Fruit fly (Drosophila melanogaster): ENCODE results near the gene rogdi.

rogdi gene

DNA sequence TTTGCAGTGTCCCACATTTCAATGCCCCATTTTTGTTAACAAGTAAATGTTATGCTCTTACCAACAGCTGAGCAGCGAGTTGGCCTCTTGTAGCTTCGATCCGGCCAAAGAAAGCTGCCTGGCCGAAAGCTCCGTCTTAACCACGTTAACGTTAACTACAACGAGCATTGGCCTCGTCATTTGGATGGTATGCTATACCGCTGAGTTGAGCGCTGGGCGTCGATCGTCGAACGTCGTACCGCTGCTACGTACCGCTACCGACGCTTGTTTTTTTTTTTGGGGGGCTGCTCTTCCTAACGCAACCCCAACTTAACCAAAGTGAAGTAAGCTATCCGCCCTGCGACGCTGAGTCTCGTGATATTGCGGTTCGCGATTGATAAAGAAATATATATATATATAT, at the start of gene rogdi:
Gene rogdi (plus strand): TSS at position 199 of the 400 bp plus-strand sequence.
- TF ChIP-seq CG8478 (optimal IDR thresholded peaks at IDR 0.05) (no peak), CTCF (optimal IDR thresholded peaks at IDR 0.05) (no peak)

DNA sequence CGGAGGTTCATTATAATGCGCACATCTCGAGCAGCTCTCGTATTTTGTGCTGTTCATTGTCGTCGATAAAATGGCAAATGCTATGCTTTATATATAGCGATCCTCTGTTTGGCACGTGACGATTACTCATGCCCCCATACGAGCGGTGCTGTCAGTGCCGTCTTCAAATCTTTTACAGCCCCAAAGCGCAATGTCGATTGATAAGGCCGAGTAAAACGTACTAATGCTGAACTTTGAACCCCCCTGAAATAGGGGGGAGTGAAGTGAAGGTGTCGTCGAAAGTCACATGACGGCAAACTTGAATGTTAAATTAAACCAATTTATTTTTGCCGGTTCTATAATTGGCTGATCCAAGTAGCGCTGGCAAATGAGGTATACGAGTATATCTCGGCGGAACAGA, 49.0 kb upstream of the rogdi start:
- TF ChIP-seq CTCF (optimal IDR thresholded peaks at IDR 0.05) (no peak), CG8478 (optimal IDR thresholded peaks at IDR 0.05) (no peak)

DNA sequence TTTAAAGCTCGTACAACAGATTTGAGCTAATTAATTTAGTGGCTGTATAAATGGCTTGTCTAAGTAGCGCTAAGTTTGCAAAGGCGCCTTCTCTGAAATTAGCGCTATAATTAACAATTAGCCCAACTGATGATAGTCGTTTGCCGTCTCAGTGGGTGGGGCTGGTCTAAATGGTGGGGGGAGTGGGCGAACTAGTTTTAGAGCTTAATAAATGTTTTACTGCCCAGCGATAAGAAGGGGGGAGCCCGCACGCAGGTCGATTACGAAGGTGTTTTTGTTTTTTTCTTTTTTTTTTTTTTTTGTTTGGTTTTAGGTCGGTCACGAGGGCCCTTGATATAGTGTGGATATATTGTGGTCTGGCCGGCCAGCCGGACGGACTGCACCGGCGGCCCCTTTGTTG, 48.3 kb upstream of the rogdi start:
- TF ChIP-seq CTCF (optimal IDR thresholded peaks at IDR 0.05) (no peak), CG8478 (optimal IDR thresholded peaks at IDR 0.05) (no peak)

DNA sequence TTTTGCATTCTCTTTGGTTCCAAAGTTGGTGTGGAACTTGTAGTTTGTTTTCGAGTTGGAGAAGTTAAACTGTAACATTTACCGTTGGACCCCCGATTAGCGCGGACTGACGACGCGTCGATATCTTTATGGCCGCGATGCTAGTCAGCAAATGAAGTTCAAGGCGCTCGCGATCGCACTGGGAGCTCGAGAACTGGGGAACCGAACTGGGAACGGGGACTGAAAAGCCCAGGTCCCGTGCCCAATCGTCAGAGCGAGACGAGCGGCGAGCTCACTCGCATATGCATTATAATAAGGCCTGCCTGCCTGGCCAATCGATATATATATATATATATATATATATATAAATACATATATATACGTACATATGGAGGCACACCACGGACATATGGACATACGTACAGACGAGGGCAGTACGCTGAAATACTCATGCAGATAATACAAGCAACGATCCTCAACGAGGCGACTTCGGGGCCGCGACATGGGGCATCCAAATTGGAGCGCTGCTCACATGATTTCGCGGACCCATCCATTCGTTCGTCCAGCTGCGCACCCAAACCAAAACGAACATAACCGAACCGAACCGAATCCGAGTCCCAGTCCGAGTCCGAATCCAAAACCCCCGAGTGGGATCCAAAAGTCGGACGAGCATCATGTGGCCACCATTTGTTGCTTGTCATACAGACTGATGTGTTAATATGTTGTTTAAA, 47.0 kb upstream of the rogdi start:
- TF ChIP-seq CTCF (optimal IDR thresholded peaks at IDR 0.05) (no peak), CG8478 (optimal IDR thresholded peaks at IDR 0.05) (no peak)

DNA sequence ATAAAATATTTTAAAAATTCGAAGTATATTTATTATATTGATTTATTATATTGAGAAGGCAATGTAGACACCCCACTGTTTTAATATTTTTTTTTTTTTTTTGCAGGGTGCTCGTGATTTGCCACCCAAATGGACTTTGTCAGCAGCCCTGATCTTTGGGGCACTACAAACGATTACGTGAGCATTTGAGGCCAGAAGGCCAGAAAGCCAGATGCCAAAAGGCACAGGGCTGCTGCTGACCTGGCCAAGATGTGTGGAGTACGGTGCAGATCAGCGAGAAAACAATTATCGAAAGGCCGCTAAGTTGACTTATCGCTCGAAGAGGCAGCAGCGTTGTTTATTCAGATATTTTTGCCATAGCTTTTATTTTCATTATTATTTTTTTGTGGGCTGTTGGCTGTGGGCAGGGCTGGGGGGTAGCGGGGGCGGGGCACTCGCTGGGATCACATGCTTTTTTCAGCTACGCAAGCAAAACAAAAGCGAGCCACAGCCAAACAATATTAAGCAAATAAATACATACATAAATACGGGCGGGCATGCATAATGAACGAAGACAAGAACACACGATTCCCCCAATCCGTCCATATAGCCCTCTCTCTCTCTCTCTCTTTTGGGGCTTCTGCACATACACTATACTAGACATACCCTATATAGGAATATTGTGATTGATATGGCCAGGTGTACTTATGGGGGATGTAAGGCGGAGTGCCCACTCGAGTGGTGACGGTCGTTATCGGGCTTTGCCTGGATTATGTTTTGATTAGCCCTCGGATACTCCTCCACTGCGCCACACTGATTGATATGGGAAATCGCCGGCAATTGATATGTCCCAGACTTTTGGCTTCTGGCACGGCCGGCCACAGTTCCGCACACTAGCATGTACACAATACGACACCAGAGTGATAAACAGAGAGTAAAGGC, 45.8 kb upstream of the rogdi start:
- no peak for TF ChIP-seq CG8478 (optimal IDR thresholded peaks at IDR 0.05)

DNA sequence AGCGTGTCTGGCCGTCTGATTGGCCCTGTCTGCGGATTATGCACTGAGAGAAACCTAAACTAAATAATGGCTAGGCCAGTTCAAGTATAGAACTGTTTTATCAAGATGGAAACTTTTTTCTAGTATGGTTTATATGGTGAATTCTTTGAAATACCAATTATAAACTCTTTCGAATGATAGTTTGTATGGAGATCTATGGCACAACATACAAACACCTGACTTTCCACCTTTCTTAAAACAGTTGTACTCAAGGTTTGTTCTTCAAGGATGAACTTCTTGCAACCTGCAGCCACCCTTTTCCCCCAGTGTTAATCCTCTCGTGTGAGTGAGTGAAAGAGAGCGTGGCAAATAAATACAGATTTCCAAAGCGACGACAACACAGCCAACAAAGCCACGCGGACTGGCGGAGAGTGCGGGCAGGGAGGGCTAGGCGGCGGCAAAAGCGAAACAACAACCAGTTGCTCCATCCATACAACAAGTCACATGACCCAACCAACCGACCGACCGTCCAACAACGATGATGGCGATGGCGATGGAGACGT, 45.0 kb upstream of the rogdi start:
- TF ChIP-seq CG8478 (optimal IDR thresholded peaks at IDR 0.05) (no peak), CTCF (optimal IDR thresholded peaks at IDR 0.05) (no peak)

DNA sequence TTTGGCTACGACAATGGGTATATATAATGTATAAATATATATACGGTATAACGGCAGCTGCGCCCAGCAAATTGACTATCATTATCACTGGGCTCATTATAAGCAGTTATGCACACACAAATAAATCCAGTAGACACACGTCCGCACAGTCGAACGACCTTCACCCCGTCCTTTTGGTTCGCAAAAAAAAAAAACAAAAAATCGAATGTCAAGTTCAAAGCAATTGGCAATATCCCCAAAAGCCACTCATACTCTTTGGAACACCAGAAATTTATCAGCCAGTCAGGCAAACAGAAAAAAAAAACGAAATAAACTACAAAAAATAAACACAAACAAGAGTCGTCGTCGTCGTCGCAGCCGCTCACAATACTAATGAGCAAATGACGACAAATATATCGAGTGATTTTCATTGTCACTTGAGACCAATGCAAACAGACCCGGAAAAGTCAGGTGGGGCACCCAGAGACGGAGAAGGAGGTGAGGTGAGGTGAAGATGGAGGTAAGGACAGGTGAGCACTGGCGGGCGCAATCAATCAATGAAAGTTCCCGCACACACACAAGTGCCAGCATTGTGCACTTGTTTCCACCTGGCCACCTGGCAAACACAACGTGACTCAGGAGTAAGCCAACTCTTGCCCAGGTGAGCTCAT, 44.4 kb upstream of the rogdi start:
- TF ChIP-seq CTCF (optimal IDR thresholded peaks at IDR 0.05): no peak
- TF ChIP-seq CG8478 (optimal IDR thresholded peaks at IDR 0.05): no peak

DNA sequence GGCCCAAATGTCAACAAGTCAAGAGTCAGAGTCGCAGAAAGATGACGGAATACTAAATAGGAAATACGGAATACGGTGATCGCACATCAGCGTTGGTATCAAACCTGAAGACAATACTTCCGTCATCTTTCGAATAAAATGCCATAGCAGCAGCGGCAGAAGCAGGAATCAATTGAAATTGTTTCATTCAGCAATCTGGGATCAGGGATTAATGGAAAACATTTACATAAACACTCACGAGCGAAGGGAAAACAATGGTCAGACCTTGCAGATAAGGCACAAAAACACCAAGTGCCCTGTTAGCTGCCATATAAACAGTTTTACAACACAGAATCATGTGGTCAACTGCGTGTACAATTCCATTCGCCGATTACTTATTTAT, 43.9 kb upstream of the rogdi start:
- TF ChIP-seq CG8478 (optimal IDR thresholded peaks at IDR 0.05): no peak
- no peak for TF ChIP-seq CTCF (optimal IDR thresholded peaks at IDR 0.05)

DNA sequence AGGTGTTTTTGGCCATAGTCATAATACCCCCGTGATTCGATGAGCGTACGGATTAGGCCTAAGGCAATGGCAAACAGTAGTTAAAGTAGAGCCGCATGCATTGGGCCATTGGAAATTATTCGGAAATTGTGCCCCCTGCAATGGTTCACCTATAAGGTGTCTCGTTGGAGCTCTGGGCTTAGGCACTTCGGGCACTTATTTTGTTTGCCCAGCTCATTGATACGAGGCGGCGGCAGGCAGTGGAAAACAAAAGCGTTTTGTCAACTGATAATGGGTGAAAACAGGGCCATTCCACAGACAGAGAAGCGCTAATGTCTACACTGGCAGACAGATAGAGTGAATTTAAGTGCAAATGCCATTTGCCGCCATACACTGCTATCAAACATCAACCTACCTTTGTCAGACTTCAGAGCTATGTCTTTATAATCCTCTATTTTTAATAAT, 43.0 kb upstream of the rogdi start:
- TF ChIP-seq CG8478 (optimal IDR thresholded peaks at IDR 0.05): no peak
- no peak for TF ChIP-seq CTCF (optimal IDR thresholded peaks at IDR 0.05)

DNA sequence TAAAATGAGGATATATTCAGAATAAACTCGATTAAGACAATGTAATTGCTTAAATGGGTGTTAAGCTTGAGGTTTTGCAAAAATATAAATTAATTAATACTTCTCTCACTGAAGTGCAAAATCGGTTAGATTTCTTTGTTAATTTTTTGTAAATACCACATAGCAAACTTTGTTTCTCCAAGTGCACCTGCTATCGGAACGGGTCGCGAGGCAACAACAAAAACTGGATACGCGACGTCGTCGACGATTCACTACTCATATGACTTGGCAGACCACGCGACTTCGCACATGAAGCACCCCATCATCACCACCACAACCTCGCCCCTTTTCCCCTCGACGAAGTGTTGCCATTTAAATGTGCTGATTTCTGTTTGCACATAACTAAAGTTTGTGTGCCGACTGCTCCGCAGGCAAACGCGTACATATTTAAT, 42.3 kb upstream of the rogdi start:
- no peak for TF ChIP-seq CG8478 (optimal IDR thresholded peaks at IDR 0.05)
- no peak for TF ChIP-seq CTCF (optimal IDR thresholded peaks at IDR 0.05)

DNA sequence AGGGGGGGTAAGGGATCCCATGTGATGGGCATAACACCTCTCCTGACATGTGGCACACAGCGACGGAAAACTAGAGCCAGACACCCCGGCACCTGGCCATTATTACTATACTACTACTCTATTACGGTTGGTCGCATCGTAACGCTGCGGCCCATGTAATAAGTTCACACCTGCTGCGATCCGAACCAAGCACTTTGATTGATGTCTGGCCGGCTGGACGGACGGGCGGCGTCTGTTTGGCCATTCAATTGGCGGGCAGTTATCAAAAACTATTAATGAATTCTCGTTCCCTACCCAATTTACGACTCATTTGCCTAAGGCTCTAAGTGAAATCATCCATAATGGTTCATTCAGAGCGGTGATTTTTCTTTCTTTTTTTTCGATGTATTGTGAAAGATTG, 41.8 kb upstream of the rogdi start:
- TF ChIP-seq CTCF (optimal IDR thresholded peaks at IDR 0.05) (no peak), CG8478 (optimal IDR thresholded peaks at IDR 0.05) (no peak)

DNA sequence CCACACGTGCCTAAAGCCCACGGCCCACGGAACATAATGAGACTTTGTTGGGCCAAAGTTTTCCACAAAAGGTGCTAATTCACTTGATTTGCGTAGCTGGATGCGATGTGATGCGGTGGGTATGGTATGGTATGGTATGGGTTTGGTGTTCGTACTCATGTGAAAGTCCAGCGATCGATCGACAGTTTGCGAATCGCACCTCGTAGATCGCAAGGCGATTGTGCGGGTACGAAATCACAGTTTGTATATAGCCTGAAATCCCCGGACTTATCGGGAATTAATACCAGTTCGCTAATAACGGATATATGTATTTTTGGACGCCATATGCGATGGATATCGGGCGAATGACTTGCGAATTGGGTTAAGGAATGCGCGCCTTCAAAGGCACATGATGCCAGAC, 41.4 kb upstream of the rogdi start:
- TF ChIP-seq CTCF (optimal IDR thresholded peaks at IDR 0.05): no peak
- no peak for TF ChIP-seq CG8478 (optimal IDR thresholded peaks at IDR 0.05)

DNA sequence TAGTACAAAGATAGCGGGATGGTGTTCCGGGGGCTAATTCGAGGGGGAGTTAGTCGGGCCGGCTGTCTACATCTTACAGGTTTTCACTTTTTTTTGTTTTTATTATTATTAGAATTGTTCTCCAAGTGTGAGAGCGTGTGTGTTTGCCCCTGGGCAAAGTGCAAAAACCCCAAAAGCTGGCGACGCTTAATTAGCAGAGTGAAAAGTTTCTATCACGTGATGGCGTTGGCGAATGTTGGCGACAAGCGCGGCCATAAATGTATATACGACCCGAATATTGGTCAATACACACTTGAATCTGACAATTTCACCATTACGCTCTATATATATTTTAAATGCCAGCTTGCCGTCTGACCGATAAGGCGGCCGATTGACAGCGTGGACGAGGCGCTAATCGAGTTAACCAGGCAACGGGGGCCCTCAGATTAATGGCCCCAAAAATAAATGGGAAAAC, 40.4 kb upstream of the rogdi start:
- TF ChIP-seq CTCF (optimal IDR thresholded peaks at IDR 0.05): no peak
- no peak for TF ChIP-seq CG8478 (optimal IDR thresholded peaks at IDR 0.05)

DNA sequence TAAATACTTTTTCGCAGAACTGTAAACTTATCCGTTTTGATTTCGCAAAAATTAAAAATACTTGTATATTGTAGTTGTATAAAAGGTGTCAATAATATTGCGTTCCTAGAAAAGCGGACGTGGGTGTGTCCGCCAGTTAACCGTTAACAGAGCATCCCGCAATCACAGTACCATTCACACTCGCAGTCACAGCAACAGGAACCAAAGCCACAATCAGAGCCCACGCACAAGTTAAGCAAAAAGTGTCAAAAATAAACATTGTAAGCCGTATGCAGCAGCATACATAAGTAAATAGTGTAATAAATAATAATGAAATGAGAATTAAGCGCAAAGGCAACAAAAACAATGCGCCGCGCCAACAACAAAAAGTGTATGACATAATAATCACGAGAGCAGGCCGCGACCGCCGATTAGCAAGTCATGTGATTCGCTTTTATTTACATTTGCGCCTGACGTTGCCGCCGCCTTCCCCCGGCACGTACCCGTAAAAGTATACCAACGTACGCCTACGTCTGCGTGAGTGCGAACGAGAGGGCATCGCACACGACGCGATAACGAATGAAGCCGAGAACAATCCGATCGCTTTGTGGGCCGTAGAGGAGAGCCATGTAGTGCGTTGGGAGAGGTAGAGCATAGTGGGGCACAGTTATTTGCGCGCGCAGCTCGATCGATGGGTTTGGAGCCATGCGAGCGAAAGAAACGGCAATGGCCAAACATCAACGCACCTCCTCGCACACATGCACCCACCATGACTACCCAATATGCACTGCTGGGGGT, 39.4 kb upstream of the rogdi start:
- TF ChIP-seq CTCF (optimal IDR thresholded peaks at IDR 0.05) (no peak), CG8478 (optimal IDR thresholded peaks at IDR 0.05) (no peak)

All from S2 (cell line).